Fruit fly (Drosophila melanogaster): Measurements from ENCODE around the gene CBP.

- TF ChIP-seq Ets21C (GFP tag; optimal IDR thresholded peaks at IDR 0.05) (no peak), Eip93F (GFP tag; optimal IDR thresholded peaks at IDR 0.05) (no peak), CG31627 (GFP tag; optimal IDR thresholded peaks at IDR 0.05) (no peak), CG10631 (GFP tag; optimal IDR thresholded peaks at IDR 0.05) (no peak), Gug (GFP tag; IDR thresholded peaks at IDR 0.05) (no peak), dac (GFP tag; optimal IDR thresholded peaks at IDR 0.05) (no peak)
These were observed 28.4 kb upstream of the CBP start for dm6 chrX:7308794-7309193.

Data from whole organism, prepupa.